Fruit fly (Drosophila melanogaster): ENCODE data around the gene Nepl17.
A peak's percentile ranks its signal among the peaks of the same experiment; 100 is the strongest.

Nepl17 gene

dm6 chr3R:28845377-28845876, 27.3 kb upstream of the Nepl17 start (continued):
- TF ChIP-seq zen2 (GFP tag; IDR thresholded peaks at IDR 0.05; ENCODE audit: partially characterized antibody) (no peak), CG2678 (tag; optimal IDR thresholded peaks at IDR 0.05) (no peak), gem (tag; optimal IDR thresholded peaks at IDR 0.05) (no peak), Nf-YC (tag; optimal IDR thresholded peaks at IDR 0.05) (no peak), Side (GFP tag; optimal IDR thresholded peaks at IDR 0.05) (no peak), dmrt99B (tag; optimal IDR thresholded peaks at IDR 0.05) (no peak), Jarid2 (GFP tag; optimal IDR thresholded peaks at IDR 0.05) (no peak), nmo (GFP tag; optimal IDR thresholded peaks at IDR 0.05) (no peak), CG4617 (GFP tag; optimal IDR thresholded peaks at IDR 0.05; ENCODE audit: borderline replicate concordance) (no peak), otp (GFP tag; IDR thresholded peaks at IDR 0.05) (0 out of 3 replicates have a peak, but pooled peaks have one; percentile 2), Ets97D (GFP tag; optimal IDR thresholded peaks at IDR 0.05) (no peak), ara (GFP tag; IDR thresholded peaks at IDR 0.05) (0 out of 2 replicates have a peak, but pooled peaks have one; percentile 36), CoRest (tag; optimal IDR thresholded peaks at IDR 0.05) (no peak), pan (optimal IDR thresholded peaks at IDR 0.05) (no peak), pan (GFP tag; optimal IDR thresholded peaks at IDR 0.05 in 1 of 2, IDR thresholded peaks at IDR 0.05 in 1 of 2) (no peak), CG30403 (GFP tag; optimal IDR thresholded peaks at IDR 0.05) (no peak), CG6791 (GFP tag; IDR thresholded peaks at IDR 0.05; ENCODE audit: partially characterized antibody) (no peak), nerfin-1 (tag; optimal IDR thresholded peaks at IDR 0.05) (no peak), Dp (GFP tag; optimal IDR thresholded peaks at IDR 0.05) (no peak), unc-4 (GFP tag; IDR thresholded peaks at IDR 0.05; ENCODE audit: partially characterized antibody) (no peak), Elba2 (GFP tag; optimal IDR thresholded peaks at IDR 0.05) (peak; percentile 99), D (optimal IDR thresholded peaks at IDR 0.05) (peak; percentile 29), D (GFP tag; optimal IDR thresholded peaks at IDR 0.05) (no peak), CG15601 (tag; optimal IDR thresholded peaks at IDR 0.05) (no peak), Atf6 (GFP tag; IDR thresholded peaks at IDR 0.05) (peak; percentile 10; the same call in 1 of the 2 replicates), odd (GFP tag; optimal IDR thresholded peaks at IDR 0.05) (no peak), onecut (GFP tag; IDR thresholded peaks at IDR 0.05) (peak; percentile 94), CG3065 (GFP tag; optimal IDR thresholded peaks at IDR 0.05) (no peak), Mes4 (GFP tag; optimal IDR thresholded peaks at IDR 0.05) (peak; percentile 28), cwo (GFP tag; optimal IDR thresholded peaks at IDR 0.05) (no peak), Vsx1 (GFP tag; optimal IDR thresholded peaks at IDR 0.05) (no peak), gsb-n (tag; optimal IDR thresholded peaks at IDR 0.05) (no peak), stc (GFP tag; IDR thresholded peaks at IDR 0.05) (peak; percentile 60), danr (GFP tag; IDR thresholded peaks at IDR 0.05) (no peak), CkIIα-i1 (GFP tag; IDR thresholded peaks at IDR 0.05) (no peak), chif (GFP tag; optimal IDR thresholded peaks at IDR 0.05) (no peak), bsh (GFP tag; optimal IDR thresholded peaks at IDR 0.05) (peak in 1 of 2 experiments; percentile 1), cg (GFP tag; optimal IDR thresholded peaks at IDR 0.05) (peak; percentile 48), CG2889 (GFP tag; IDR thresholded peaks at IDR 0.05) (no peak), CG12391 (tag; optimal IDR thresholded peaks at IDR 0.05) (no peak), zf30C (GFP tag; optimal IDR thresholded peaks at IDR 0.05) (peak; percentile 23), fd64A (GFP tag; optimal IDR thresholded peaks at IDR 0.05) (no peak), nom (GFP tag; optimal IDR thresholded peaks at IDR 0.05) (no peak), YL-1 (GFP tag; optimal IDR thresholded peaks at IDR 0.05) (no peak), CG30431 (GFP tag; optimal IDR thresholded peaks at IDR 0.05) (no peak), CG1792 (GFP tag; optimal IDR thresholded peaks at IDR 0.05) (no peak), Meics (GFP tag; optimal IDR thresholded peaks at IDR 0.05) (no peak), dmrt11E (tag; optimal IDR thresholded peaks at IDR 0.05) (no peak), crol (GFP tag; IDR thresholded peaks at IDR 0.05) (no peak), CG13123 (GFP tag; optimal IDR thresholded peaks at IDR 0.05) (no peak), Aef1 (GFP tag; IDR thresholded peaks at IDR 0.05) (no peak)
